Fruit fly (Drosophila melanogaster) whole organism, embryonic: ENCODE measurements around the gene Rad60.

Source experiments
- BEAF-32 ChIP-seq: fragments of 200-800 bp; sonication (Bioruptor generic); optimal IDR thresholded peaks from 3 replicates; lab custom pipeline; 2017; ENCODE audit warnings: missing biosample characterization, missing genetic modification characterization, mild to moderate bottlenecking, moderate library complexity, missing genetic modification reagents
- CG10274 ChIP-seq: fragments of 200-800 bp; sonication (Bioruptor generic); optimal IDR thresholded peaks from 3 replicates; lab custom pipeline; 2017; ENCODE audit warnings: missing biosample characterization, mild to moderate bottlenecking, missing genetic modification characterization
- CG10321 ChIP-seq: fragments of 200-800 bp; sonication (Bioruptor generic); IDR thresholded peaks from 2 replicates; pipeline ENCODE4 v1.3.6; 2022; ENCODE audit warnings: missing biosample characterization, missing genetic modification characterization
- CG11085 ChIP-seq: fragments of 200-800 bp; sonication (Bioruptor generic); IDR thresholded peaks from 2 replicates; pipeline ENCODE4 v1.3.6; 2022; ENCODE audit warnings: missing biosample characterization, missing genetic modification characterization
- CG11560 ChIP-seq: fragments of 200-800 bp; sonication (Bioruptor generic); IDR thresholded peaks from 3 replicates; pipeline ENCODE4 v1.3.6; 2022; ENCODE audit warnings: missing biosample characterization, missing genetic modification characterization
- CG11723 ChIP-seq: fragments of 200-800 bp; sonication (Bioruptor generic); optimal IDR thresholded peaks from 2 replicates; lab custom pipeline; 2017; ENCODE audit warnings: missing biosample characterization, mild to moderate bottlenecking, missing genetic modification characterization
- CG12769 ChIP-seq: fragments of 200-800 bp; sonication (Bioruptor generic); optimal IDR thresholded peaks from 2 replicates; lab custom pipeline; 2019; ENCODE audit warnings: missing biosample characterization, mild to moderate bottlenecking, missing genetic modification characterization, moderate library complexity
- CG13624 ChIP-seq: fragments of 200-800 bp; sonication (Bioruptor generic); optimal IDR thresholded peaks from 2 replicates; lab custom pipeline; 2016; ENCODE audit warnings: missing biosample characterization, missing genetic modification characterization
- CG15073 ChIP-seq: fragments of 200-800 bp; sonication (Bioruptor generic); optimal IDR thresholded peaks from 2 replicates; lab custom pipeline; 2016; ENCODE audit warnings: missing biosample characterization, missing genetic modification characterization
- CG15514 ChIP-seq: fragments of 200-800 bp; sonication (Bioruptor generic); optimal IDR thresholded peaks from 3 replicates; lab custom pipeline; 2017; ENCODE audit warnings: missing biosample characterization, missing genetic modification characterization, mild to moderate bottlenecking, moderate library complexity, missing genetic modification reagents
- CG16813 ChIP-seq: fragments of 200-800 bp; sonication (Bioruptor generic); IDR thresholded peaks from 3 replicates; pipeline ENCODE4 v1.3.6; 2022; ENCODE audit warnings: missing biosample characterization, missing genetic modification characterization; ENCODE audit not compliant: partially characterized antibody
- CG17912 ChIP-seq: fragments of 200-800 bp; sonication (Bioruptor generic); optimal IDR thresholded peaks from 2 replicates; lab custom pipeline; 2018; ENCODE audit warnings: missing biosample characterization, mild to moderate bottlenecking, missing genetic modification characterization
- CG18764 ChIP-seq: fragments of 200-800 bp; sonication (Bioruptor generic); optimal IDR thresholded peaks from 3 replicates; lab custom pipeline; 2016; ENCODE audit warnings: missing biosample characterization, missing genetic modification characterization
- CG42726 ChIP-seq: fragments of 200-800 bp; sonication (Bioruptor generic); IDR thresholded peaks from 2 replicates; pipeline ENCODE4 v1.3.6; 2022; ENCODE audit warnings: missing biosample characterization, missing genetic modification characterization; ENCODE audit not compliant: partially characterized antibody
- CG43689 ChIP-seq: fragments of 200-800 bp; sonication (Bioruptor generic); IDR thresholded peaks from 2 replicates; pipeline ENCODE4 v1.3.6; 2022; ENCODE audit warnings: missing biosample characterization, missing genetic modification characterization
- CG6254 ChIP-seq: fragments of 200-800 bp; sonication (Bioruptor generic); optimal IDR thresholded peaks from 3 replicates; lab custom pipeline; 2017; ENCODE audit warnings: mild to moderate bottlenecking, missing biosample characterization, missing genetic modification reagents, missing genetic modification characterization
- CG6765 ChIP-seq: fragments of 200-800 bp; sonication (Bioruptor generic); optimal IDR thresholded peaks from 3 replicates; lab custom pipeline; 2017; ENCODE audit warnings: missing biosample characterization, mild to moderate bottlenecking, missing genetic modification characterization
- CG6813 ChIP-seq: fragments of 200-800 bp; sonication (Bioruptor generic); optimal IDR thresholded peaks from 2 replicates; lab custom pipeline; 2017; ENCODE audit warnings: missing biosample characterization, missing genetic modification characterization, mild to moderate bottlenecking, moderate library complexity, missing genetic modification reagents
- CG7556 ChIP-seq: fragments of 200-800 bp; sonication (Bioruptor generic); optimal IDR thresholded peaks from 2 replicates; lab custom pipeline; 2017; ENCODE audit warnings: missing biosample characterization, mild to moderate bottlenecking, missing genetic modification characterization
- CG8281 ChIP-seq: fragments of 200-800 bp; sonication (Bioruptor generic); optimal IDR thresholded peaks from 2 replicates; lab custom pipeline; 2018; ENCODE audit warnings: missing biosample characterization, mild to moderate bottlenecking, missing genetic modification characterization, moderate library complexity
- D19A ChIP-seq: fragments of 200-800 bp; optimal IDR thresholded peaks from 3 replicates; lab custom pipeline; 2019; ENCODE audit warnings: missing biosample characterization, mild to moderate bottlenecking, missing genetic modification characterization, moderate library complexity
- Doc3 ChIP-seq: fragments of 200-800 bp; sonication (Bioruptor generic); IDR thresholded peaks from 3 replicates; pipeline ENCODE4 v1.3.6; 2022; ENCODE audit warnings: missing biosample characterization, missing genetic modification characterization; ENCODE audit not compliant: partially characterized antibody
- Dref ChIP-seq: fragments of 200-800 bp; sonication (Bioruptor generic); IDR thresholded peaks from 2 replicates; pipeline ENCODE4 v1.3.6; 2022; ENCODE audit warnings: missing biosample characterization, missing genetic modification characterization
- HLHmδ ChIP-seq: fragments of 200-800 bp; sonication (Bioruptor generic); optimal IDR thresholded peaks from 2 replicates; lab custom pipeline; 2018; ENCODE audit warnings: missing biosample characterization, mild to moderate bottlenecking, missing genetic modification characterization, moderate library complexity
- MBD-R2 ChIP-seq: fragments of 200-800 bp; sonication (Bioruptor generic); IDR thresholded peaks from 2 replicates; pipeline ENCODE4 v1.3.6; 2022; ENCODE audit warnings: missing biosample characterization, missing genetic modification characterization
- Med ChIP-seq: fragments of 200-800 bp; sonication (Bioruptor generic); peaks from one replicate; lab custom pipeline; 2016; ENCODE audit warnings: missing biosample characterization, missing genetic modification characterization, mild to moderate bottlenecking, inconsistent platforms, moderate library complexity
- Opbp ChIP-seq: fragments of 200-800 bp; sonication (Bioruptor generic); IDR thresholded peaks from 3 replicates; pipeline ENCODE4 v1.3.6; 2022; ENCODE audit warnings: missing biosample characterization, missing genetic modification characterization; ENCODE audit not compliant: partially characterized antibody
- Ssrp ChIP-seq: fragments of 200-800 bp; sonication (Bioruptor generic); optimal IDR thresholded peaks from 2 replicates; lab custom pipeline; 2018; ENCODE audit warnings: missing biosample characterization, mild to moderate bottlenecking, missing genetic modification characterization, moderate library complexity
- Usf ChIP-seq: fragments of 200-800 bp; sonication (Bioruptor generic); optimal IDR thresholded peaks from 2 replicates; lab custom pipeline; 2017; ENCODE audit warnings: missing genotype, missing biosample characterization, missing genetic modification characterization
- az2 ChIP-seq: fragments of 200-800 bp; sonication (Bioruptor generic); optimal IDR thresholded peaks from 3 replicates; lab custom pipeline; 2016; ENCODE audit warnings: missing biosample characterization, missing genetic modification characterization
- bowl ChIP-seq: fragments of 200-800 bp; sonication (Bioruptor generic); IDR thresholded peaks from 2 replicates; pipeline ENCODE4 v1.3.6; 2022; ENCODE audit warnings: missing biosample characterization, missing genetic modification characterization
- dysf ChIP-seq: fragments of 200-800 bp; sonication (Bioruptor generic); IDR thresholded peaks from 3 replicates; pipeline ENCODE4 v1.3.6; 2022; ENCODE audit warnings: missing biosample characterization, missing genetic modification characterization
- h ChIP-seq: fragments of >200 bp; optimal IDR thresholded peaks from 2 replicates; lab custom pipeline; 2017
- her ChIP-seq: fragments of 200-800 bp; sonication (Bioruptor generic); optimal IDR thresholded peaks from 2 replicates; lab custom pipeline; 2016; ENCODE audit warnings: missing biosample characterization, missing genetic modification characterization
- kni ChIP-seq: fragments of 200-800 bp; sonication (Bioruptor generic); optimal IDR thresholded peaks from 3 replicates; lab custom pipeline; 2017; ENCODE audit warnings: mild to moderate bottlenecking, missing biosample characterization, missing genetic modification reagents, missing genetic modification characterization
- knrl ChIP-seq: fragments of 200-800 bp; sonication (Bioruptor generic); IDR thresholded peaks from 3 replicates; pipeline ENCODE4 v1.3.6; 2022; ENCODE audit warnings: missing biosample characterization, missing genetic modification characterization; ENCODE audit not compliant: partially characterized antibody
- nom ChIP-seq: fragments of 200-800 bp; sonication (Bioruptor generic); optimal IDR thresholded peaks from 2 replicates; lab custom pipeline; 2017; ENCODE audit warnings: missing biosample characterization, missing genetic modification characterization, mild to moderate bottlenecking, moderate library complexity, missing genetic modification reagents
- pros ChIP-seq: fragments of 200-800 bp; sonication (Bioruptor generic); optimal IDR thresholded peaks from 3 replicates; lab custom pipeline; 2019; ENCODE audit warnings: missing biosample characterization, mild to moderate bottlenecking, missing genetic modification characterization, moderate library complexity
- psq ChIP-seq: fragments of 200-800 bp; sonication (Bioruptor generic); optimal IDR thresholded peaks from 2 replicates; lab custom pipeline; 2017; ENCODE audit warnings: missing biosample characterization, missing genetic modification characterization
- row ChIP-seq: fragments of 200-800 bp; sonication (Bioruptor generic); IDR thresholded peaks from 3 replicates; pipeline ENCODE4 v1.3.6; 2022; ENCODE audit warnings: missing biosample characterization, missing genetic modification characterization
- sd ChIP-seq: fragments of 200-800 bp; sonication (Bioruptor generic); optimal IDR thresholded peaks from 3 replicates; lab custom pipeline; 2018; ENCODE audit warnings: missing biosample characterization, mild to moderate bottlenecking, missing genetic modification characterization, moderate library complexity
- sens ChIP-seq: fragments of 200-800 bp; sonication (Bioruptor generic); peaks from one replicate; lab custom pipeline; 2016; ENCODE audit warnings: missing biosample characterization, missing genetic modification characterization
- sqz ChIP-seq: fragments of 200-800 bp; sonication (Bioruptor generic); optimal IDR thresholded peaks from 3 replicates; lab custom pipeline; 2018; ENCODE audit warnings: missing biosample characterization, mild to moderate bottlenecking, missing genetic modification characterization
- toy ChIP-seq: fragments of 200-800 bp; sonication (Bioruptor generic); IDR thresholded peaks from 2 replicates; pipeline ENCODE4 v1.3.6; 2022; ENCODE audit warnings: missing biosample characterization, missing genetic modification characterization
- vnd ChIP-seq: fragments of 200-800 bp; sonication (Bioruptor generic); IDR thresholded peaks from 3 replicates; pipeline ENCODE4 v1.3.6; 2022; ENCODE audit warnings: missing biosample characterization, missing genetic modification characterization; ENCODE audit not compliant: partially characterized antibody
- wek ChIP-seq: fragments of 200-800 bp; sonication (Bioruptor generic); optimal IDR thresholded peaks from 3 replicates; lab custom pipeline; 2018; ENCODE audit warnings: missing biosample characterization, mild to moderate bottlenecking, missing genetic modification characterization, moderate library complexity
- yki ChIP-seq: fragments of >200 bp; optimal IDR thresholded peaks from 3 replicates; lab custom pipeline; 2018
- zen ChIP-seq: fragments of 200-800 bp; sonication (Bioruptor generic); optimal IDR thresholded peaks from 3 replicates; lab custom pipeline; 2018; ENCODE audit warnings: missing biosample characterization, mild to moderate bottlenecking, missing genetic modification characterization, moderate library complexity

The Rad60 gene

DNA sequence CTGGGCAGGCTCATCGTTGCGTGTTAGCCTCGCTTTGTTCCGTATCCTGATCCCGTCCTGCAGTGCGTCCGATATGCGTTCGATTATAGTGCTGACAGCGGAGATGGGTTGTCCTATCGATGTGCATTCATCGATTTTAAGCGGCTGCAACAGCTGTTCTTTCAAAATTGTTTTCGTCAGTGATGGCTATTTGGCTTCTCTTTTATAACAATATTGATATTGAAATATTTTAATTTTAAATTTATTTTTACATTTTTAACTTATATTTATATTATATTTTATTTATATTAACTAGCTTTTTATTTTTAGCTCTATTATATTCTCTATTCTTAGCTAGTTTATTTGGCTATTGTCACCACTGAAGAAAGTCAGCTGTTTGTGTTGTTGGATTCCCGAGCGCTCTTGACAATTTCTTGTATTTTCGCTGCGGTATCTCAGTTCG lies 6.7 kb upstream of the Rad60 start, which contains the start of the genes wda and Pex11c (continued):
- TF ChIP-seq h (lab: Kevin White, UChicago) = no peak
- no peak for TF ChIP-seq kni (GFP tag; lab: Kevin White, UChicago)
- TF ChIP-seq Med (GFP tag; lab: Kevin White, UChicago) = peak; percentile 79
- peak; percentile 75 for TF ChIP-seq sens
- TF ChIP-seq CG11085 (GFP tag; lab: Robert Waterston, UW) = peak; percentile 66
- TF ChIP-seq Usf (GFP tag; lab: Kevin White, UChicago) = peak; percentile 70
- peak; percentile 92 for TF ChIP-seq Ssrp (tag; lab: Kevin White, UChicago)
- peak; percentile 73 for TF ChIP-seq CG8281 (tag; lab: Kevin White, UChicago)
- TF ChIP-seq vnd (GFP tag; lab: Robert Waterston, UW) = peak; percentile 36; the same call in 2 of the 3 replicates
- TF ChIP-seq CG6254 (GFP tag; lab: Kevin White, UChicago) = peak; percentile 72
- TF ChIP-seq CG17912 (GFP tag; lab: Kevin White, UChicago) = no peak
- TF ChIP-seq Opbp (GFP tag; lab: Robert Waterston, UW) = peak; percentile 77; the same call in 2 of the 3 replicates
- TF ChIP-seq psq = peak; percentile 61
- peak; percentile 23; the same call in 1 of the 2 replicates for TF ChIP-seq CG10321
- peak; percentile 94 for TF ChIP-seq row
- no peak for TF ChIP-seq HLHmδ (GFP tag; lab: Kevin White, UChicago)
- TF ChIP-seq knrl = no peak; the same call in 1 of the 3 replicates
- TF ChIP-seq MBD-R2 (GFP tag; lab: Robert Waterston, UW) = peak; percentile 87
- TF ChIP-seq CG43689 (GFP tag; lab: Robert Waterston, UW) = 0 out of 2 replicates have a peak, but pooled peaks have one; percentile 23
- TF ChIP-seq CG15073 (GFP tag; lab: Kevin White, UChicago) = peak; percentile 38
- peak; percentile 80 for TF ChIP-seq zen (tag; lab: Kevin White, UChicago)
- no peak for TF ChIP-seq CG11723 (GFP tag; lab: Kevin White, UChicago)
- TF ChIP-seq CG18764 = peak; percentile 62
- TF ChIP-seq pros (GFP tag; lab: Kevin White, UChicago) = no peak
- no peak for TF ChIP-seq CG13624 (GFP tag; lab: Kevin White, UChicago)
- peak; percentile 79 for TF ChIP-seq Dref (GFP tag; lab: Robert Waterston, UW)
- TF ChIP-seq CG16813 (GFP tag; lab: Robert Waterston, UW) = peak; percentile 69
- TF ChIP-seq toy = peak; percentile 37; the same call in 1 of the 2 replicates
- peak; percentile 66 for TF ChIP-seq CG6813 (GFP tag; lab: Kevin White, UChicago)
- peak; percentile 66; the same call in 1 of the 3 replicates for TF ChIP-seq Doc3 (GFP tag; lab: Robert Waterston, UW)

DNA sequence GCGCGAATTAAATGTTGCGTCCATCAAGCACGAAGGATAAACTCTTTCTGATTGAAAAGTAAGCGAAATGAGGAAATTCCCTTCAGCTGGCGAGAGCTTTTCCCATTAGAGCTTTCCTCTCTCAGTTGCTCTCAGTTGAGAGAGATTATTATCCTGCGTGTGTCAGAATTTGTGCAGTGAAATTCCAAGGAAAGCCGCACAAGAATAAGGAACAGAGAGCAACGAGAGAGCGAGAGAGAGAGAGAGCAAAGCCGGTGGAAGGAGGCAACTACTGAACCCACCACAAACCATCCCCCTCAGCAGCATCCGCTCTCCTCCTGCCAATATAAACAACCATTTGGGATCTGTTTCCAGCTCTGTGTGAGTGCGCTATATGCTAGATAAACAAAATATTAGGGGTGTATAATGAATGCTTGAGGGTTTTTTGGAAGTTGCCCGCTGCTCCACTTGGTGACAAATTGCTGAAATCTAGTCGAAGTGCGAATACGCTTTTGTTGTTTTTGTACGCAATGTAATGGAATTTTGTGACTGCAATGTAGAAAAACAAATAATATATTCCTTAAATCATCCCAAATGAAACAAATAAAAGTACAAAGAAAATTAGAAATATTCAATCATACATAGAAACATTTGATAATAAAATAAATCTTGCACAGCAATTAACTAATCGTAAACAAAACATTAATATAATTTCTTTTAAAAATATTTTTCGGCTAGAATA lies 2.3 kb downstream of the Rad60 start, which contains the start of gene CG4467:
CG4467 (minus strand) TSS at position 51 of the 721 bp plus-strand sequence.
- TF ChIP-seq kni (GFP tag; lab: Kevin White, UChicago) (peak; percentile 37), her (GFP tag; lab: Kevin White, UChicago) (peak; percentile 0), CG15514 (peak; percentile 10), pros (GFP tag; lab: Kevin White, UChicago) (peak; percentile 97), sqz (GFP tag; lab: Kevin White, UChicago) (no peak), CG7556 (GFP tag; lab: Kevin White, UChicago) (peak; percentile 4), bowl (GFP tag; lab: Robert Waterston, UW) (no peak), sd (peak; percentile 94), CG13624 (GFP tag; lab: Kevin White, UChicago) (no peak), CG42726 (GFP tag; lab: Robert Waterston, UW) (peak; percentile 48; the same call in 1 of the 2 replicates), CG10274 (GFP tag; lab: Kevin White, UChicago) (peak; percentile 14), CG11560 (tag; lab: Robert Waterston, UW) (no peak), D19A (tag; lab: Kevin White, UChicago) (peak; percentile 97), CG6765 (GFP tag; lab: Kevin White, UChicago) (no peak), wek (GFP tag; lab: Kevin White, UChicago) (no peak), CG12769 (no peak), BEAF-32 (GFP tag; lab: Kevin White, UChicago) (no peak), dysf (GFP tag; lab: Robert Waterston, UW) (no peak), yki (lab: Kevin White, UChicago) (peak; percentile 62), nom (GFP tag; lab: Kevin White, UChicago) (peak; percentile 3), az2 (GFP tag; lab: Kevin White, UChicago) (peak; percentile 6)
